Fruit fly (Drosophila melanogaster) whole organism, embryonic: Measurements from ENCODE around the gene CG14650.

Experiments
- Blimp-1 ChIP-seq: fragments of 200-800 bp; sonication (Bioruptor generic); optimal IDR thresholded peaks from 3 replicates; lab custom pipeline; 2018; ENCODE audit warnings: missing biosample characterization, missing genetic modification characterization, mild to moderate bottlenecking, moderate library complexity, missing genetic modification reagents
- CG1024 ChIP-seq: fragments of 200-800 bp; sonication (Bioruptor generic); IDR thresholded peaks from 2 replicates; pipeline ENCODE4 v1.3.6; 2022; ENCODE audit warnings: missing biosample characterization, missing genetic modification characterization
- CG10366 ChIP-seq: fragments of 200-800 bp; sonication (Bioruptor generic); IDR thresholded peaks from 2 replicates; pipeline ENCODE4 v1.3.6; 2022; ENCODE audit warnings: missing biosample characterization, missing genetic modification characterization
- CG12299 ChIP-seq: fragments of 200-800 bp; sonication (Bioruptor generic); optimal IDR thresholded peaks from 2 replicates; lab custom pipeline; 2018; ENCODE audit warnings: missing biosample characterization, mild to moderate bottlenecking, missing genetic modification characterization
- CG13624 ChIP-seq: fragments of 200-800 bp; sonication (Bioruptor generic); optimal IDR thresholded peaks from 2 replicates; lab custom pipeline; 2016; ENCODE audit warnings: missing biosample characterization, missing genetic modification characterization
- CG13775 ChIP-seq: fragments of 200-800 bp; sonication (Bioruptor generic); optimal IDR thresholded peaks from 3 replicates; lab custom pipeline; 2017; ENCODE audit warnings: missing biosample characterization, mild to moderate bottlenecking, missing genetic modification characterization
- CG1602 ChIP-seq: fragments of 200-800 bp; sonication (Bioruptor generic); optimal IDR thresholded peaks from 3 replicates; lab custom pipeline; 2016; ENCODE audit warnings: missing biosample characterization, missing genetic modification characterization
- CG17829 ChIP-seq: fragments of 200-800 bp; optimal IDR thresholded peaks from 2 replicates; lab custom pipeline; 2019; ENCODE audit warnings: missing biosample characterization, mild to moderate bottlenecking, missing genetic modification characterization, moderate library complexity
- CG18599 ChIP-seq: fragments of 200-800 bp; sonication (Bioruptor generic); optimal IDR thresholded peaks from 3 replicates; lab custom pipeline; 2017; ENCODE audit warnings: missing biosample characterization, missing genetic modification characterization, mild to moderate bottlenecking, moderate library complexity, missing genetic modification reagents
- CG2129 ChIP-seq: fragments of 200-800 bp; sonication (Bioruptor generic); IDR thresholded peaks from 2 replicates; pipeline ENCODE4 v1.3.6; 2022; ENCODE audit warnings: missing biosample characterization, missing genetic modification characterization; ENCODE audit not compliant: partially characterized antibody
- CG2875 ChIP-seq: fragments of 200-800 bp; sonication (Bioruptor generic); optimal IDR thresholded peaks from 2 replicates; lab custom pipeline; 2017; ENCODE audit warnings: missing biosample characterization, mild to moderate bottlenecking, missing genetic modification characterization, missing genetic modification reagents
- CG31388 ChIP-seq: fragments of 200-800 bp; sonication (Bioruptor generic); optimal IDR thresholded peaks from 2 replicates; lab custom pipeline; 2016; ENCODE audit warnings: missing biosample characterization, missing genetic modification characterization
- CG32532 ChIP-seq: fragments of 200-800 bp; sonication (Bioruptor generic); IDR thresholded peaks from 2 replicates; pipeline ENCODE4 v1.3.6; 2022; ENCODE audit warnings: missing biosample characterization, missing genetic modification characterization
- CG32772 ChIP-seq: fragments of 200-800 bp; sonication (Bioruptor generic); IDR thresholded peaks from 2 replicates; pipeline ENCODE4 v1.3.6; 2022; ENCODE audit warnings: missing biosample characterization, missing genetic modification characterization
- CG4424 ChIP-seq: fragments of 200-800 bp; sonication (Bioruptor generic); optimal IDR thresholded peaks from 3 replicates; lab custom pipeline; 2016; ENCODE audit warnings: missing biosample characterization, missing genetic modification characterization
- CG8281 ChIP-seq: fragments of 200-800 bp; sonication (Bioruptor generic); optimal IDR thresholded peaks from 2 replicates; lab custom pipeline; 2018; ENCODE audit warnings: missing biosample characterization, mild to moderate bottlenecking, missing genetic modification characterization, moderate library complexity
- CG8388 ChIP-seq: fragments of 200-800 bp; sonication (Bioruptor generic); optimal IDR thresholded peaks from 2 replicates; lab custom pipeline; 2019; ENCODE audit warnings: missing biosample characterization, mild to moderate bottlenecking, missing genetic modification characterization, moderate library complexity
- CG8478 ChIP-seq: fragments of >200 bp; optimal IDR thresholded peaks from 2 replicates; lab custom pipeline; 2018
- D19B ChIP-seq: fragments of 200-800 bp; sonication (Bioruptor generic); optimal IDR thresholded peaks from 2 replicates; lab custom pipeline; 2017; ENCODE audit warnings: missing biosample characterization, mild to moderate bottlenecking, missing genetic modification characterization
- Deaf1 ChIP-seq: fragments of 200-800 bp; optimal IDR thresholded peaks from 3 replicates; lab custom pipeline; 2019; ENCODE audit warnings: missing biosample characterization, mild to moderate bottlenecking, missing genetic modification characterization, moderate library complexity
- Doc3 ChIP-seq: fragments of 200-800 bp; sonication (Bioruptor generic); IDR thresholded peaks from 3 replicates; pipeline ENCODE4 v1.3.6; 2022; ENCODE audit warnings: missing biosample characterization, missing genetic modification characterization; ENCODE audit not compliant: partially characterized antibody
- Hr39 ChIP-seq: fragments of >200 bp; optimal IDR thresholded peaks from 2 replicates; lab custom pipeline; 2017
- Pdp1 ChIP-seq, 2 experiments: fragments of 200-800 bp; sonication (Bioruptor generic); optimal IDR thresholded peaks; 3 replicates each; lab custom pipeline; 2016; ENCODE audit warnings: missing biosample characterization in 2 of 2, missing genetic modification characterization in 2 of 2, mild to moderate bottlenecking in 1 of 2, moderate library complexity in 1 of 2
- Ssrp ChIP-seq: fragments of 200-800 bp; sonication (Bioruptor generic); optimal IDR thresholded peaks from 2 replicates; lab custom pipeline; 2018; ENCODE audit warnings: missing biosample characterization, mild to moderate bottlenecking, missing genetic modification characterization, moderate library complexity
- Stat92E ChIP-seq, 3 experiments: fragments of >200 bp in 2 of 3; fragments of 200-800 bp in 1 of 3; sonication (Bioruptor generic) in 1 of 3; optimal IDR thresholded peaks; 2 replicates each; lab custom pipeline; 2017 to 2019; ENCODE audit warnings: missing biosample characterization in 3 of 3, missing genetic modification characterization in 3 of 3, mild to moderate bottlenecking in 1 of 3, moderate library complexity in 1 of 3
- bab2 ChIP-seq: fragments of 200-800 bp; sonication (Bioruptor generic); optimal IDR thresholded peaks from 2 replicates; lab custom pipeline; 2016; ENCODE audit warnings: missing biosample characterization, missing genetic modification characterization
- da ChIP-seq: fragments of 200-800 bp; sonication (Bioruptor generic); optimal IDR thresholded peaks from 2 replicates; lab custom pipeline; 2016; ENCODE audit warnings: missing biosample characterization, missing genetic modification characterization
- dan ChIP-seq: fragments of 200-800 bp; sonication (Bioruptor generic); IDR thresholded peaks from 2 replicates; pipeline ENCODE4 v1.3.6; 2022; ENCODE audit warnings: missing biosample characterization, missing genetic modification characterization
- emc ChIP-seq: fragments of 200-800 bp; sonication (Bioruptor generic); optimal IDR thresholded peaks from 2 replicates; lab custom pipeline; 2016; ENCODE audit warnings: missing biosample characterization, missing genetic modification characterization
- eve ChIP-seq, 2 experiments: fragments of >200 bp; optimal IDR thresholded peaks; 2 replicates each; lab custom pipeline; 2017; ENCODE audit warnings: missing biosample characterization in 2 of 2, missing genetic modification characterization in 2 of 2
- gem ChIP-seq: fragments of 200-800 bp; sonication (Bioruptor generic); optimal IDR thresholded peaks from 2 replicates; lab custom pipeline; 2019; ENCODE audit warnings: missing biosample characterization, mild to moderate bottlenecking, missing genetic modification characterization, moderate library complexity
- ham ChIP-seq: fragments of 200-800 bp; sonication (Bioruptor generic); IDR thresholded peaks from 2 replicates; pipeline ENCODE4 v1.3.6; 2022; ENCODE audit warnings: missing biosample characterization, missing genetic modification characterization
- her ChIP-seq: fragments of 200-800 bp; sonication (Bioruptor generic); optimal IDR thresholded peaks from 2 replicates; lab custom pipeline; 2016; ENCODE audit warnings: missing biosample characterization, missing genetic modification characterization
- luna ChIP-seq: fragments of 200-800 bp; sonication (Bioruptor generic); optimal IDR thresholded peaks from 2 replicates; lab custom pipeline; 2016; ENCODE audit warnings: missing biosample characterization, missing genetic modification characterization
- mam ChIP-seq: fragments of 200-800 bp; sonication (Bioruptor generic); optimal IDR thresholded peaks from 3 replicates; lab custom pipeline; 2016; ENCODE audit warnings: missing biosample characterization, missing genetic modification characterization
- pfk ChIP-seq: fragments of 200-800 bp; sonication (Bioruptor generic); optimal IDR thresholded peaks from 2 replicates; lab custom pipeline; 2018; ENCODE audit warnings: missing biosample characterization, mild to moderate bottlenecking, missing genetic modification characterization, moderate library complexity
- psq ChIP-seq: fragments of 200-800 bp; sonication (Bioruptor generic); optimal IDR thresholded peaks from 2 replicates; lab custom pipeline; 2017; ENCODE audit warnings: missing biosample characterization, missing genetic modification characterization
- tap ChIP-seq: fragments of 200-800 bp; optimal IDR thresholded peaks from 3 replicates; lab custom pipeline; 2019; ENCODE audit warnings: missing biosample characterization, mild to moderate bottlenecking, missing genetic modification characterization, moderate library complexity
- tna ChIP-seq: fragments of 200-800 bp; sonication (Bioruptor generic); IDR thresholded peaks from 2 replicates; pipeline ENCODE4 v1.3.6; 2022; ENCODE audit warnings: missing biosample characterization, missing genetic modification characterization; ENCODE audit not compliant: partially characterized antibody
- ttk ChIP-seq: fragments of 200-800 bp; sonication (Bioruptor generic); IDR thresholded peaks from 2 replicates; pipeline ENCODE4 v2.1.2; 2022; ENCODE audit warnings: missing biosample characterization, missing genetic modification characterization
- unc-4 ChIP-seq: fragments of 200-800 bp; sonication (Bioruptor generic); IDR thresholded peaks from 2 replicates; pipeline ENCODE4 v1.3.6; 2022; ENCODE audit warnings: missing biosample characterization, missing genetic modification characterization; ENCODE audit not compliant: partially characterized antibody
- zfh2 ChIP-seq: fragments of 200-800 bp; sonication (Bioruptor generic); optimal IDR thresholded peaks from 2 replicates; lab custom pipeline; 2016; ENCODE audit warnings: missing biosample characterization, missing genetic modification characterization

CG14650 gene

dm6 chr3R:4428585-4429464, 8.4 kb upstream of the CG14650 start, which contains the start of gene srl (continued):
- TF ChIP-seq zfh2 (GFP tag; lab: Kevin White, UChicago): no peak
- TF ChIP-seq CG18599: no peak
- TF ChIP-seq Blimp-1 (GFP tag; lab: Kevin White, UChicago): no peak
- TF ChIP-seq eve (GFP tag; optimal IDR thresholded peaks at IDR 0.05; lab: Kevin White, UChicago): no peak
- 0 out of 3 replicates have a peak, but pooled peaks have one; percentile 22 for TF ChIP-seq Doc3 (GFP tag; lab: Robert Waterston, UW)
- no peak for TF ChIP-seq psq
- no peak for TF ChIP-seq CG2129 (GFP tag; lab: Robert Waterston, UW)
- no peak for TF ChIP-seq CG13775
- no peak for TF ChIP-seq CG4424 (GFP tag; lab: Kevin White, UChicago)
- no peak for TF ChIP-seq tap (tag; lab: Kevin White, UChicago)
- no peak for TF ChIP-seq gem (tag; lab: Kevin White, UChicago)
- no peak for TF ChIP-seq mam (GFP tag; lab: Kevin White, UChicago)
- TF ChIP-seq da (GFP tag; lab: Kevin White, UChicago): no peak
- no peak for TF ChIP-seq bab2 (GFP tag; lab: Kevin White, UChicago)
- TF ChIP-seq Stat92E (GFP tag; optimal IDR thresholded peaks at IDR 0.05; lab: Kevin White, UChicago): no peak
- TF ChIP-seq CG10366 (GFP tag; lab: Robert Waterston, UW): no peak
- TF ChIP-seq CG31388 (GFP tag; lab: Kevin White, UChicago): no peak
- no peak for TF ChIP-seq emc (GFP tag; lab: Kevin White, UChicago)
- TF ChIP-seq dan: no peak
- TF ChIP-seq CG1024 (GFP tag; lab: Robert Waterston, UW): no peak
- no peak for TF ChIP-seq CG12299 (tag; lab: Kevin White, UChicago)
- TF ChIP-seq CG13624 (GFP tag; lab: Kevin White, UChicago): no peak
- TF ChIP-seq Deaf1 (tag; lab: Kevin White, UChicago): peak; percentile 78
- TF ChIP-seq luna (GFP tag; lab: Kevin White, UChicago): no peak
- no peak for TF ChIP-seq Ssrp (tag; lab: Kevin White, UChicago)
- no peak for TF ChIP-seq CG32772
- TF ChIP-seq ttk: no peak
- peak in 1 of 2 experiments; percentile 48 for TF ChIP-seq Pdp1 (GFP tag; optimal IDR thresholded peaks at IDR 0.05; lab: Kevin White, UChicago)
- TF ChIP-seq CG17829 (tag; lab: Kevin White, UChicago): peak; percentile 60
- peak; percentile 63 for TF ChIP-seq her (GFP tag; lab: Kevin White, UChicago)
- no peak; the same call in 1 of the 2 replicates for TF ChIP-seq CG32532 (GFP tag; lab: Robert Waterston, UW)
- TF ChIP-seq CG8478: peak; percentile 36
- TF ChIP-seq CG8388: no peak
- TF ChIP-seq CG8281 (tag; lab: Kevin White, UChicago): no peak
- no peak for TF ChIP-seq Hr39 (lab: Kevin White, UChicago)
- TF ChIP-seq CG1602 (GFP tag; lab: Kevin White, UChicago): no peak
- TF ChIP-seq pfk (GFP tag; lab: Kevin White, UChicago): peak; percentile 13
- no peak; the same call in 1 of the 2 replicates for TF ChIP-seq unc-4 (GFP tag; lab: Robert Waterston, UW)
- peak; percentile 21; the same call in 1 of the 2 replicates for TF ChIP-seq tna (GFP tag; lab: Robert Waterston, UW)
- TF ChIP-seq CG2875 (GFP tag; lab: Kevin White, UChicago): no peak
- no peak for TF ChIP-seq D19B (GFP tag; lab: Kevin White, UChicago)
- TF ChIP-seq ham (GFP tag; lab: Robert Waterston, UW): no peak
- TF ChIP-seq, all 482 proteins: peak for 112
